Worm (Caenorhabditis elegans) whole organism, midembryonic: ENCODE data around the gene B0495.5.

Source experiments
- T22C8.4 ChIP-seq: fragments of 200-800 bp; sonication (Bioruptor generic); IDR thresholded peaks from 2 replicates; pipeline ENCODE4 v1.3.6; 2022; ENCODE audit warnings: missing genetic modification characterization, missing compliant biosample characterization
- cog-1 ChIP-seq: sonication (generic microtip); optimal IDR thresholded peaks from 2 replicates; lab custom pipeline; 2016; ENCODE audit warnings: missing genetic modification characterization, missing compliant biosample characterization
- flt-1 ChIP-seq: fragments of 200-800 bp; sonication (Bioruptor generic); IDR thresholded peaks from 2 replicates; pipeline ENCODE4 v1.3.6; 2022; ENCODE audit warnings: missing genetic modification characterization, missing compliant biosample characterization
- klf-2 ChIP-seq: fragments of 200-800 bp; sonication (Bioruptor generic); conservative IDR thresholded peaks from 2 replicates; pipeline ENCODE4 v1.3.6; 2022; ENCODE audit warnings: missing genetic modification reagents, missing genetic modification characterization, missing compliant biosample characterization
- med-1 ChIP-seq: sonication (generic microtip); optimal IDR thresholded peaks from 2 replicates; lab custom pipeline; 2017; ENCODE audit warnings: missing genetic modification characterization, mild to moderate bottlenecking, missing compliant biosample characterization, antibody characterized with exemption, missing genetic modification reagents; ENCODE audit not compliant: insufficient read depth
- ref-1 ChIP-seq: fragments of 200-800 bp; sonication (Bioruptor generic); conservative IDR thresholded peaks from 2 replicates; pipeline ENCODE4 v1.3.6; 2022; ENCODE audit warnings: missing genetic modification reagents, missing genetic modification characterization, missing compliant biosample characterization
- tab-1 ChIP-seq: fragments of 200-800 bp; sonication (Bioruptor generic); IDR thresholded peaks from 2 replicates; pipeline ENCODE4 v1.3.6; 2022; ENCODE audit warnings: missing genetic modification characterization, missing compliant biosample characterization
- ztf-23 ChIP-seq: fragments of 200-800 bp; sonication (Bioruptor generic); IDR thresholded peaks from 2 replicates; pipeline ENCODE4 v1.3.6; 2022; ENCODE audit warnings: missing genetic modification reagents, missing genetic modification characterization, missing compliant biosample characterization
- ztf-29 ChIP-seq: fragments of 200-800 bp; sonication (Bioruptor generic); IDR thresholded peaks from 2 replicates; pipeline ENCODE4 v1.3.6; 2022; ENCODE audit warnings: missing genetic modification reagents, missing genetic modification characterization, missing compliant biosample characterization

The B0495.5 gene

DNA sequence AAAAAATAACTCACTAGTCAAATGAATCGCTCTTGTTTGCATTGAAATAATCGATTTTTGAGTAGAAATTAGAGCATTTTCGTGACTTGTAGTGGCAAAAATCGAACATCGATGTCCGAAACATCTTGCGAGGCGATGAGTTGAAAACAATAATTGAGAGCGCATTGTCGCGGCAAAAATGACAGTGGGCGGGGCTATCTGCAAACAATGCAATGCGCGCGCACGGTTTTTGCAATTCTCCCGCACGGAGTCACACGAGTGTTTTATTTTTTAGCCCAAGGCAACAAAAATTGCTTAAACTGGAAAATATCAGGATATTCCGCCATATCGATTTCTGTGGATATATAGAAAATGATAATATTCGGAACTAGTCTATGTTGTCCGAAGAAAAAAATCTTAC is 10.2 kb upstream of the B0495.5 start, which contains the start of gene B0495.9:
Gene B0495.9 (minus strand): TSS at position 171 of the 400 bp plus-strand sequence.
- TF ChIP-seq ref-1 (GFP tag; lab: Robert Waterston, UW): peak; percentile 58; the same call in 1 of the 2 replicates
- peak; percentile 76 for TF ChIP-seq cog-1
- peak; percentile 79 for TF ChIP-seq ztf-29
- TF ChIP-seq flt-1 (GFP tag; lab: Robert Waterston, UW): peak; percentile 95
- peak; percentile 97 for TF ChIP-seq med-1 (GFP tag; lab: Kevin White, UChicago)
- peak; percentile 93 for TF ChIP-seq ztf-23 (GFP tag; lab: Robert Waterston, UW)
- TF ChIP-seq tab-1 (GFP tag; lab: Robert Waterston, UW): peak; percentile 91
- peak; percentile 88 for TF ChIP-seq klf-2
- peak; percentile 77 for TF ChIP-seq T22C8.4 (GFP tag; lab: Robert Waterston, UW)

DNA sequence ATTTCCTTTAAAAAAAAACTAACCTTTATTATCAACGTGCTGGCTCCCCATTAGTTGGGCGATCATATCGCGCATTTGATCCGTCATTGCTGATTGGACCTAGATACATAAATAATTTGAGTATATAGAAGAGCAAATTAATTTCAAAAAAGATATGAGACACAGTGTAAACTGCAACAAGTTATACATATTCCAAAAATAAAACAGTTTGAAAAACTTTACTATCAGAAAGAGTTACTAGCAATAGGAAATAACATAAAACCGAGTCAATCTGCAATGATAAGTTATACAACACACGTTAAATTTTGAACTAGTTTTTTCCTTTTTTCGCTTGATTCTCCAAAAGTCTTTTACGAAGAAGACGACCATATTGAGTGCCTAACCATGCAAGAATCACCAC is 9.1 kb upstream of the B0495.5 start, which contains the start of gene luc-7L:
Gene luc-7L (minus strand): TSS at position 101 of the 400 bp plus-strand sequence.
- TF ChIP-seq klf-2: no peak
- TF ChIP-seq ztf-29: no peak
- no peak for TF ChIP-seq ztf-23 (GFP tag; lab: Robert Waterston, UW)

DNA sequence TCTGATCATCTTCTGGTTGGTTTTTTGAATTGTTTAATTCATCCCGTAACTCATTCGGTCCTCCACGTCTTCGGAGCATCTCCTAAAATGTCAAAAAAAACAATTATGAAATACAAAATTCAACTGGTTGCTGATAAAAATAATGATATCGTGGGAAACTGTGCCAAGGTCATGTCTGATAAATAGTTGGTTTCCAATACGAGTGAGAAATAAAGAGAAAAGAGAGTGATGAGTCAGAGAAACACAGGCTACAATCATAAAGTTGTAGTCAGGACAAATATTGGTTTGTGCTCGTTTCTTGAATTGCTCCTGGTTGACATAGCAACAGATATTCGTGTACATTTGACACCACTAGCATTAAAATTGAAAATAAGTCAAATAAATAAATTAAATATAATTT is 6.8 kb upstream of the B0495.5 start, which contains the start of gene B0495.7:
Gene B0495.7 (minus strand): TSS at position 82 of the 400 bp plus-strand sequence.
- TF ChIP-seq med-1 (GFP tag; lab: Kevin White, UChicago) (no peak), ref-1 (GFP tag; lab: Robert Waterston, UW) (no peak), ztf-23 (GFP tag; lab: Robert Waterston, UW) (no peak)

DNA sequence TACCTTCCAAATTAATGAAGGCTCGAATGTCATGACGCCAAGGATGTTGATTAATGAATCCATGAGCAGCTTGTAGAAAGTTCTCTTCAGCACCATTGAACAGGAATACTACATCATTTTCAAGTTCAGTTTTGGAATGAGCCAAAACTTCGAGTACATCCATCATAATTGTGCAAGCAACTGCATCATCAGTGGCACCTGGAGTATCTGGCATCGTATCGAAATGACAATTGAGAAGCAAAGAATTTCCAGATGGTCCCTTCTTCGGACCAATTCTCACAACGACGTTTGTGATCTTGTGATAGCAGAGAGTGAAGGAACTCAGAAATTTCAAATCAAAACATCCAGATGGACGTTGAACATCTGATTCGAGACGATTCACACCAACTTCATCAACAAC is 6.1 kb upstream of the B0495.5 start:
- TF ChIP-seq flt-1 (GFP tag; lab: Robert Waterston, UW): no peak
- TF ChIP-seq med-1 (GFP tag; lab: Kevin White, UChicago): no peak
- no peak for TF ChIP-seq tab-1 (GFP tag; lab: Robert Waterston, UW)
- no peak for TF ChIP-seq T22C8.4 (GFP tag; lab: Robert Waterston, UW)
- TF ChIP-seq ztf-29: no peak
- no peak for TF ChIP-seq ref-1 (GFP tag; lab: Robert Waterston, UW)
- TF ChIP-seq klf-2: no peak
- TF ChIP-seq ztf-23 (GFP tag; lab: Robert Waterston, UW): no peak
- no peak for TF ChIP-seq cog-1

DNA sequence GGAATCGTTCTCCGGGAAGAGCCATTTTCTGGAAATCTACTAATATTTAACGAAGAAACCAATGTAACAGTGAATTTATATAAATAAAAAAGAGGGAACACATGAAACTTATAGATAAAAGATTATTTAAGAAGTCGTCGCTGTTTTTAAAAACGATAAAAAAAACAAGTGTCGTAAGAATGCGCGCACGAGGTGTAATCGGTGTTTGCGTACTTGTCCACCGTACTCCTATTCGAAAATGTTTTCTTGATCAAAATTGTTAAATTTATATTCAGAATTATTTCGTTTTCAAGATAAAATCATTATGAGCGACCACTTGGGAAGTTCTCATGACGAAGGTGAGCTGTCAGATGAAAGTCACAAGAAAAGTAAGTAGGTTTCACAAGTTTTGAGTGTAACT is 703 bp upstream of the B0495.5 start, which contains the start of the genes moa-2 and cdk-11.1:
Gene moa-2 (minus strand): TSS at position 25 of the 400 bp plus-strand sequence.
Gene cdk-11.1 (plus strand): TSS at position 227 of the 400 bp plus-strand sequence.
- no peak for TF ChIP-seq ztf-23 (GFP tag; lab: Robert Waterston, UW)
- no peak for TF ChIP-seq T22C8.4 (GFP tag; lab: Robert Waterston, UW)
- TF ChIP-seq ref-1 (GFP tag; lab: Robert Waterston, UW): no peak
- no peak for TF ChIP-seq med-1 (GFP tag; lab: Kevin White, UChicago)

DNA sequence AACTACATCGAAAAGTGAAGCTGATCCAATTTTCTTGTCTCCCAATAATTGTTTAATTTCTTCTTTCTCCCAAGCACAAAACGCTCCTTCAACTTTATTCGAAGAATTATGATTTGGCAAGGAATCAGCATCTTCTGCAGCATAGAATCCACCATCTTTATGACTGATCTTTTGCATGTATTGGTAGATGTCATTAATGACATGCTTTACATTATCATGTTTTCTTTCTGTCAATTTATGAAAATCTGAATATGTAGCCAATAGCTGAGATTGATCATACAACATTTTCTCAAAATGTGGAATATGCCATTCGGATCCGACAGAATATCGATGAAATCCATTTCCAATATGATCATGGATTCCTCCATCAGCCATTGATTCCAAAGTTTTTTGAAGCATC is 1.1 kb downstream of the B0495.5 start:
- TF ChIP-seq ztf-29 (no peak), ztf-23 (GFP tag; lab: Robert Waterston, UW) (no peak), med-1 (GFP tag; lab: Kevin White, UChicago) (no peak), klf-2 (no peak), tab-1 (GFP tag; lab: Robert Waterston, UW) (no peak), flt-1 (GFP tag; lab: Robert Waterston, UW) (no peak), T22C8.4 (GFP tag; lab: Robert Waterston, UW) (no peak)

DNA sequence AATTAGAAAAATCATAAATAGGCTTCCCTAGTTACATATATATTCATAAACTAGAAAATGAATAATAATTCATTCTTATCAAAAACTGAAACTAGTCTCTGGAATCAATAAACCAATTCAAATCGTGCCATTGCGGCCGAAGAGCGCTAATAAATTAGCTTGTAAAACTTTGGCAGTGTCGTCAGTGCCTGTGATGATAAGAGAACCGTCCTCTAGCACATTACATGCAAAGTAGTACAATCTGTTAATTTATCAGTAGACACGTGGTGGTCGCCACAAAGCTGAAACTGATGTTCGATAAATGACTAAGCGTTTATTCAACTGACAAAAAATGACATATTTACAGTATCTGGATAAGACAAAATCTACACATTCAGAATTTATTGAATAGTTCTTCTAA is 2.7 kb downstream of the B0495.5 start:
- TF ChIP-seq ref-1 (GFP tag; lab: Robert Waterston, UW): no peak
- TF ChIP-seq klf-2: no peak
- TF ChIP-seq T22C8.4 (GFP tag; lab: Robert Waterston, UW): no peak
- TF ChIP-seq cog-1: no peak
- TF ChIP-seq ztf-29: no peak
- no peak for TF ChIP-seq ztf-23 (GFP tag; lab: Robert Waterston, UW)
- TF ChIP-seq tab-1 (GFP tag; lab: Robert Waterston, UW): no peak
- no peak for TF ChIP-seq med-1 (GFP tag; lab: Kevin White, UChicago)
- TF ChIP-seq flt-1 (GFP tag; lab: Robert Waterston, UW): no peak

DNA sequence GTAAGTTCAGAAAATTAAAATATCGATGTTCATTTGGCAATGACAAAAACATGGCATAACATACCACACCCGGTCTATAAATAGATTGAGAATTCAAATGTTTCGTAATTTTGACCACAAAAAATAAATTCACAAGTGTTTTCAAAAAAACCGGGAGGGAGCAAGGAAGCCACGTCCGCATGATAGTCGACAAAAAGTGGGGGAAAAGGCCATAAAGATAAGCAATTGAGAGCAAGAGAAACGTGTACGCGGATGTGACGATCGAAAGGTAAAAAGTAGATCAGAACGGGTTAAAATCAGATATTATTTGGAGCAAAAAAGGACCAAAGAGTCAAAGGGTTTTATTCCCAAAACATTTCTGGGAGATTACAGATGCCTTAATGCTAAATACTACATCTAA is 3.6 kb downstream of the B0495.5 start:
- TF ChIP-seq klf-2: no peak
- TF ChIP-seq flt-1 (GFP tag; lab: Robert Waterston, UW): no peak
- TF ChIP-seq cog-1: no peak

DNA sequence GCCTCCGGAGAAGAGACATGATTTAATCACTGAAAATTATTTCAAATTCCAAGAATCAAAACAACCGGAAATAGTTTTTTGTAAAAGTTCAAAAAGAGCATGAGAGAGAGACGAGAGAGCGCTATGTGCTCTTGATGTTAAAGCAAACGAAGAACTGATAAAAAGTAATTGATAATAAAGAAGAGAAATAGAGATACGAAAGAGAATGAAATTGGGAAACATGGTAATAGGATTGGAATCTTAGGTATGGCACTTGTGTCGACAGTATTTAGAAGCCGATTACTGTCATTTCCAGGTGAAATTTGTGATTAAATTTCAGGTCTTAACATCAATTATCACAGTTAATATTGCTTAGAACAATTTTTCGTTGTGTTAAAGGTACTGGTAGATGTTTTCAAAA is 4.4 kb downstream of the B0495.5 start, which contains the start of gene nhx-2:
Gene nhx-2 (minus strand): TSS at position 29 of the 400 bp plus-strand sequence.
- TF ChIP-seq klf-2 (no peak), tab-1 (GFP tag; lab: Robert Waterston, UW) (no peak), cog-1 (no peak), flt-1 (GFP tag; lab: Robert Waterston, UW) (no peak), ztf-23 (GFP tag; lab: Robert Waterston, UW) (no peak), ztf-29 (no peak), med-1 (GFP tag; lab: Kevin White, UChicago) (no peak), ref-1 (GFP tag; lab: Robert Waterston, UW) (no peak)

DNA sequence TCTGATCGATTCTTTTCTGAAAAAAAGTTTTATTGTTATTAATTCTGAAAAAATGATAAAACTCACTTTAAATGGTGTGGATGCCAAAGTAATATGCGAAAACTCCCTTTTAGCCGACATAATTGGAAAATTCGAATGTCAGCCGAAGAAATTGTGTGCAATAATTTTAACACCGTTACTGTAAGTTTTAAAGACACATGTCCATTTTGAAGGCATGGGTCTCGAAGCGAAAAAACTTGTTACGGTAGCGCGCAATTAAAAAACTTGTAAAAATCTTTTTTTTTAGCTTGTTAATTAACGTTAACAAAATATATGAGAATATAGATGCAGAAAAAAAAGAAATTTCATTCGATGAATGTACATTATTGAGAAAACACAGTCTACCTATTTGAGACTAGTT is 7.9 kb downstream of the B0495.5 start, which contains the start of gene pid-1:
Gene pid-1 (minus strand): TSS at position 173 of the 400 bp plus-strand sequence.
- no peak for TF ChIP-seq cog-1
- no peak for TF ChIP-seq ref-1 (GFP tag; lab: Robert Waterston, UW)
- no peak for TF ChIP-seq tab-1 (GFP tag; lab: Robert Waterston, UW)
- no peak for TF ChIP-seq ztf-29

DNA sequence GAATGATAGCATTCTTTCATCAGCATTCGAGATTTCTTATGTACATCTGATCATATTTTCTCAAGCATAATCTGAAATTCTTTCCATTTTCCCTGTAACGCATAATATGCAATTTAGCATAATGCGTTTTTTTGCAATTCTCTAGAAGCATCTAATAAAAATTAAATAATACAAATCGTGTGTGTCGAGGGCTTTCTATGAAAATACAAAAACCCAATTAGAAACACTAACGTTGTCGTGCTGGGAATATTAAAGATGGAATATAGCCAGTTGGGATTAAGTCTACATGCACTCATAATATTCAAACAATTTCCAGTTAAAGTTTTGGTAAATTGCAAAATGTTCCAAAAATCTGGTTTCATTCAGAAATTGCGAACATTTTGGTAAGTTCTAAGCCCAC is 13.7 kb downstream of the B0495.5 start, which contains the start of gene F18A1.1:
Gene F18A1.1 (plus strand): TSS at position 301 of the 400 bp plus-strand sequence.
- no peak for TF ChIP-seq ztf-29
- no peak for TF ChIP-seq klf-2
- no peak for TF ChIP-seq cog-1
- no peak for TF ChIP-seq T22C8.4 (GFP tag; lab: Robert Waterston, UW)
- TF ChIP-seq med-1 (GFP tag; lab: Kevin White, UChicago): no peak
- no peak for TF ChIP-seq ztf-23 (GFP tag; lab: Robert Waterston, UW)
- no peak for TF ChIP-seq ref-1 (GFP tag; lab: Robert Waterston, UW)
- TF ChIP-seq tab-1 (GFP tag; lab: Robert Waterston, UW): no peak
- no peak for TF ChIP-seq flt-1 (GFP tag; lab: Robert Waterston, UW)
